Fruit fly (Drosophila melanogaster): Measurements from ENCODE around the gene Cpr72Ea.

- TF ChIP-seq Myb (GFP tag; optimal IDR thresholded peaks at IDR 0.05) = no peak
- TF ChIP-seq Camta (GFP tag; optimal IDR thresholded peaks at IDR 0.05) = no peak
- TF ChIP-seq CG34224 (GFP tag; IDR thresholded peaks at IDR 0.05; ENCODE audit: partially characterized antibody) = no peak
- TF ChIP-seq slou (GFP tag; optimal IDR thresholded peaks at IDR 0.05) = no peak
- no peak for TF ChIP-seq CG8944 (GFP tag; optimal IDR thresholded peaks at IDR 0.05)
- no peak for TF ChIP-seq HLH4C (GFP tag; IDR thresholded peaks at IDR 0.05; ENCODE audit: partially characterized antibody)
- TF ChIP-seq sens-2 (GFP tag; IDR thresholded peaks at IDR 0.05) = no peak
- TF ChIP-seq CG1792 (GFP tag; optimal IDR thresholded peaks at IDR 0.05) = no peak
- no peak for TF ChIP-seq zen2 (GFP tag; IDR thresholded peaks at IDR 0.05; ENCODE audit: partially characterized antibody)
- no peak for TF ChIP-seq dan (GFP tag; IDR thresholded peaks at IDR 0.05)
These were observed 44.7 kb upstream of the Cpr72Ea start, which contains the start of gene Nplp3 for dm6 chr3L:16317724-16318123.
